Fruit fly (Drosophila melanogaster) S2 (cell line): ENCODE data around the gene CG42238.

Experiments used
- CG8478 ChIP-seq: fragments of >200 bp; optimal IDR thresholded peaks from 2 replicates; lab custom pipeline; 2018
- CTCF ChIP-seq, 2 experiments: fragments of >200 bp; optimal IDR thresholded peaks; 2 replicates each; lab custom pipeline; 2018

DNA sequence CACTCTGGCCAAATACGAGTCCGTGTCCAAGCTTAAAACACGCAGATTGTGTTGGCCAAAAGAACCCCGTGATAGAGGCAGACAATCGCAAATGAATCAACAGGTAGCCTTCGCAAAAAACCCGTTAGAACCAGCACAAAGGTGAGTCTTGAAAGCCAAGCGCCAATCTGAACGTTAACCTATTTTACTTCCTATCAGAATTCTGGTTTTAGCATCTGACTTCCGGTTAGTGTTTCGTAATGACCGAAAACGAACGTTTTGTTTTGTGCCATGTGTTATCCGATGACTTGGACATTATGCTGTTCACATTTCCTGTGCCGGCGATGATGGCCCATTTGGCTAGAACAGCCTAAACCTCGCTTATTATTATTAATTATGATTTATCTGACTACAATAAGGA lies 20.4 kb upstream of the CG42238 start:
- no peak for TF ChIP-seq CG8478 (lab: Kevin White, UChicago)
- no peak for TF ChIP-seq CTCF (optimal IDR thresholded peaks at IDR 0.05; lab: Kevin White, UChicago)
